Worm (Caenorhabditis elegans) whole organism, young adult: Measurements from ENCODE around the gene Y48A6B.7.

ENCODE experiments used
- aptf-3 ChIP-seq: fragments of 200-800 bp; sonication (Bioruptor generic); IDR thresholded peaks from 2 replicates; pipeline ENCODE4 v1.3.6; 2022; ENCODE audit warnings: missing genetic modification characterization, missing compliant biosample characterization
- attf-6 ChIP-seq: fragments of 200-800 bp; sonication (Bioruptor generic); IDR thresholded peaks from 2 replicates; pipeline ENCODE4 v1.3.6; 2022; ENCODE audit warnings: missing genetic modification reagents, missing genetic modification characterization, missing compliant biosample characterization
- egrh-3 ChIP-seq: fragments of 200-800 bp; sonication (Bioruptor generic); IDR thresholded peaks from 2 replicates; pipeline ENCODE4 v1.3.6; 2022; ENCODE audit warnings: missing genetic modification reagents, missing genetic modification characterization, missing compliant biosample characterization
- mel-28 ChIP-seq: sonication (generic microtip); optimal IDR thresholded peaks from 2 replicates; lab custom pipeline; 2016; ENCODE audit warnings: borderline replicate concordance, mild to moderate bottlenecking, missing genetic modification characterization, missing compliant biosample characterization
- nfya-1 ChIP-seq: sonication (generic microtip); optimal IDR thresholded peaks from 2 replicates; lab custom pipeline; 2017; ENCODE audit warnings: antibody characterized with exemption, missing compliant biosample characterization, missing genetic modification characterization, borderline replicate concordance; ENCODE audit not compliant: insufficient read depth
- pha-4 ChIP-seq: fragments of 150-350 bp; sonication (generic microtip); optimal IDR thresholded peaks from 2 replicates; lab custom pipeline; 2014; ENCODE audit warnings: missing biosample characterization, missing genetic modification reagents, missing genetic modification characterization
- snpc-4 ChIP-seq, 5 experiments: fragments of 150-350 bp in 1 of 5; sonication (generic microtip) in 4 of 5; optimal IDR thresholded peaks; 2 replicates each; lab custom pipeline; 2014 to 2018; ENCODE audit warnings: missing genetic modification characterization in 5 of 5, missing biosample characterization in 3 of 5, antibody characterized with exemption in 2 of 5, mild to moderate bottlenecking in 2 of 5, missing compliant biosample characterization in 2 of 5, missing genotype in 2 of 5, moderate library complexity in 2 of 5, missing genetic modification reagents in 1 of 5

DNA sequence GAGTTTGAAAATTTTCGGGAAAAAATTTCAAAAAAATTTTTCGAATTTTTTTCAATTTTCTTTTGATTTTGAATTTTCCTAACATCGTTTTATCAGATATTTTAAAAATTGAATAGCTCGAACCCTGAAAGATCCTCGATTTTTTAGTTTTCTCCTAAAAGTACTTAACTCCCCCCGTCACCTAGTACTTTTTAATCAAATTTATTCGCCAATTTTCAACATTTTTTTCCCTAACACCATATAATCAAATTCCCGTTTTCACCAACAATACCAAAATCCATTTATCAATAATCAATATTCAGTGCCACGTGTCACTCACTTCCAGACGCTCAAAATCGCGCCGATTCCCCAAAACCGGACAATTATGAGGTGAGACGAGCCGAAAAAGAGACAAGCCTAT is 14.1 kb downstream of the Y48A6B.7 start, which contains the start of gene kvs-4:
- TF ChIP-seq aptf-3 (GFP tag; lab: Robert Waterston, UW) = no peak
- TF ChIP-seq pha-4 (tag; lab: Kevin White, UChicago) = no peak
- no peak for TF ChIP-seq mel-28 (tag; lab: Kevin White, UChicago)
- no peak for TF ChIP-seq egrh-3 (GFP tag; lab: Robert Waterston, UW)
- no peak for TF ChIP-seq nfya-1
- no peak for TF ChIP-seq attf-6
- no peak for TF ChIP-seq snpc-4 (GFP tag; optimal IDR thresholded peaks at IDR 0.05; lab: Kevin White, UChicago)
- TF ChIP-seq snpc-4 (tag; optimal IDR thresholded peaks at IDR 0.05; lab: Kevin White, UChicago) = no peak
